Worm (Caenorhabditis elegans): ENCODE measurements around the gene C12D12.3.

Gene C12D12.3

DNA sequence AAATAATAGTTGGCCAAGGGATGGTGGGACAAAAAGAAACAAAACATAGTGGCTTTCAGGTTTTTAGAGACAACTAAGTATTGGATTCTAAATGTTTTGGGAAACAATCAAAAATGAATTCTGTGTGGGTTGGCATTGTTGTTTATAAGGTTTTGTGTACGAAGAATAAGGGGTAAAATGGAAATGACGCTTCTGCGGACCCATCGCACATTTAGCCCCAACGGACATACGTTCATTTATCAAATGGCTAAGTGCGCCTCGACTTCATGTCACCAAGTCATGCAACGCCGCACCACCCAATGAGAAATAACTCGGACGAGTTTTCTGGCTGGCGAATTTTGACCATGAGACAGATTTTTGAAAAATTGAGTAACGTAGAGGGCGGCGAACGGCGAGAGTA, 18.8 kb upstream of the C12D12.3 start:
- TF ChIP-seq unc-62 (GFP tag; optimal IDR thresholded peaks at IDR 0.05), result no peak

DNA sequence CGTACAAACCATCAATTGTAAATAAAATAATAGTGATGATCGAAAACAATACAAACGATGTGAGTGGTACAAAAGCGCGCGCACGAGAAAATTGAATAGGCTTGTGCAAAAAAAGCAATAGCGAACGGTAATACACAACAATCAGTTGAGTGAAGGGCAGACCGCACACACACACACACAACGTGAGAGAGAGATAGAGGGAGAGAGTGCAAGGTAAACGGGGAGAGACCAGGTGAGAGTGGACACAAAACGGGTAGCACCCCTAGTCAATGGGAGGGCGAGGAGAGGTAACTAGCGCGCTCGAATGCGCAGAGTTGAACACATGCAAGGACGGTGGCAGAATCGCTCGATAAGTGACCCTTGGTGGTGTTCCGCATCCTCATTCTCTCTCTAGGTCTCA, 16.9 kb upstream of the C12D12.3 start:
- no peak for TF ChIP-seq unc-62 (GFP tag; optimal IDR thresholded peaks at IDR 0.05)

ce11 chrX:3473793-3474192, 15.3 kb upstream of the C12D12.3 start:
- no peak for TF ChIP-seq unc-62 (GFP tag; optimal IDR thresholded peaks at IDR 0.05)

DNA sequence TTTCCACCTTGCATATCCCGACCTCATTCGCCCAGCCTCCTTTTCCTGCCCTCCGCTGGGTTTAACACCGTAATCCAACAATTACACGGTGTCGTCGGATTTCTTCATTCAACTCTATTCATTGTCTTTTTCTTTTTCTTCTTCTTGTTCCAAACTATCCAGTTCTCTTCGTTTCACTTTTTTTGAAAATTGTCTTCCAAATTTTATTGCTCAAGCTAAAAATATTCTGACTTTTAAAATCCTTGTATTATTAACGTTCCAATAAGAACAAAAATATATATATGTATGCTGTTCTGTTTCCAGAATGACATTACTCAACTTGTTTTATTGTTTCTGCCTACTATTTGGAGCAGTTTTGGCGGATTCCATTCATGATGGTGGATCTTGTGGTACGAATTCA, 9.1 kb upstream of the C12D12.3 start, which contains the start of gene wrt-6:
wrt-6 (plus strand) TSS at position 301 of the 400 bp plus-strand sequence.
- no peak for TF ChIP-seq unc-62 (GFP tag; optimal IDR thresholded peaks at IDR 0.05)

DNA sequence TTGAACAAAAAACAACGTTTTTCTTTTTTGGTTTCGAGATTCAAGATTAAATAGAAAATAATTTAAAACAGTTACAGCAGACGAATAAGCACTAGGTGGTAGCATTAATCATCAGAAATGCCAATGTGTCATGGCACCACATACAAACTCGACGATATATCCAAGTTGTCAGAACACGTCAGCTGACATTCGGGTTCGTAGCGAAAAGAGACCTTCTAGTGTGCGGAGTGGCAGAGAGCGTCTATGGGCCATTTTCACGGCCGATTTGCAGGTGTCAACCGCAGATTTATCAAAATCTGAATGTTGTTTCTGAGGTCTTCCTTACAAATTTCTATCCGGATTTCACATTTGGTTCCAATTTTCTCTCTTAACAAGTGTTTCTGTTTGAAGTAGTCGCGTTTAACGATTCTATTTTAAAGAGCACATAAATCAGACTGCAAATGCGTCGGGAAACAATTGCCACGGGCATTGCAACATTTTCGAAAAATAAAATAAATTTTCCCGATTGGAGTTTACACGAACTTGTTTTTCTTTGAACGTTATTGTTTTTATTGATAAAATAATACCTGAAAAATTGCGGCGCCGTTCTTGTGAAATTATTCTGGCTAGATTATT, 912 bp upstream of the C12D12.3 start:
- no peak for TF ChIP-seq unc-62 (GFP tag; optimal IDR thresholded peaks at IDR 0.05)

ce11 chrX:3492431-3492830, 3.3 kb downstream of the C12D12.3 start:
- TF ChIP-seq unc-62 (GFP tag; optimal IDR thresholded peaks at IDR 0.05), result no peak

- TF ChIP-seq unc-62 (GFP tag; optimal IDR thresholded peaks at IDR 0.05), result no peak
Observed at ce11 chrX:3494634-3495033, 5.5 kb downstream of the C12D12.3 start.

ce11 chrX:3495776-3496175, 6.7 kb downstream of the C12D12.3 start, which contains the start of gene glt-1:
TSS of gene glt-1 (plus strand) at chrX:3496026.
- TF ChIP-seq unc-62 (GFP tag; optimal IDR thresholded peaks at IDR 0.05), result no peak

DNA sequence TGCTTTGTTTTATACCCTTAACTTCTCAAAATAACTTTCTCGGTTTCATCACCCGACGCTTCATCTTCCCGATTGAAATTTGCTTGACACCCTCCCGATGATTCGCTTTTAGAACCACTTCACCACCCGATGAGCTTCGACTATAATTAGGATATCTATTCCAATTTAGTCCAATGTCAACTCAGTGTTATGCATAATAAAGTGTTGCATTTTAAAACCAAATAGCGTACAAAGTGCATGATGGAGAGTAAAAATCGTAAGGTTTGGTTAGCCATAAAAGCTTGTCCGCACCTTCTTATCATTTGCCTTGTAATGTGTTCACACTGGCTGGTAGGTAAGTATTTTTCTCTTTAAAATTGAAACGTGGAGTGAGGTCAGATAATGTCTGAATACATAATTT, 9.9 kb downstream of the C12D12.3 start, which contains the start of gene C12D12.1:
C12D12.1 (plus strand) TSS at position 301 of the 400 bp plus-strand sequence.
- no peak for TF ChIP-seq unc-62 (GFP tag; optimal IDR thresholded peaks at IDR 0.05)

ce11 chrX:3499867-3500266, 10.8 kb downstream of the C12D12.3 start:
- TF ChIP-seq unc-62 (GFP tag; optimal IDR thresholded peaks at IDR 0.05), result no peak

DNA sequence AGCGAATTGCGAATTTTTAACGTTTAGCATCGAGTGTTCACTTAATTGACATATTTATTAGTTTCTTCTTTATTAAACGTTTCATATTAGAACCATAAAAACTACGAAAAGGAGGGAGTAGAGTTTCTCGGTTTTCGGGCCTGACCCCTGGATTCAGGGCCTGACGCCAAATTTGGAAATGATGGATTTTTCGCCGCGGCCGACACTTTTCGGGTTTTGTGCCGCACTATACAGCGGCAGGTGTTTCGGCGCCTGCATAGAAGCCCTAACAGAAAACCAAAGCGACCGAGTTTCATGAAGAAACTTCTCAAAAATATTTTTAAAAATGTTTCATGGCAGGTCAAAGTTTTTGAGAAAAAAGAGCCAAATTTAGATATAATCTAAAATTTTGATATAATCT, 11.3 kb downstream of the C12D12.3 start:
- TF ChIP-seq unc-62 (GFP tag; optimal IDR thresholded peaks at IDR 0.05), result no peak

DNA sequence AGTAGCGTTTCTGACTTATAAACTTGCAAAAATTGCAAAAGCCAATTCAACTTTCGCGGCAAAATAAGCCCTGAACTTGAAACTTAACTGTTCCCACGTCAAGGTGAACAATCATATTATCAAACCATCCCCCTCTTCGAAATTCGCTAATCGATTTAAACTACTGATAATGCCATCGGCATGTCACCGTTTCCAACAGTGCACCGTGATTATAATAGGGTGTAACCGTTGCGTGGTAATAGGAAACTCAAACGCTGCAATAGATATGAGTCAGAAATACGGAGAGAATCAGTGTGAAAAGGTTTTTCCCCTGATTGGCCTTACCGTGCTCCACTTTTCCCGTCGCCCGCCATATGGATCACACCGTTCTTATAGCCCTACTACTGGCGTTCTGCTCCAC, 11.8 kb downstream of the C12D12.3 start:
- TF ChIP-seq unc-62 (GFP tag; optimal IDR thresholded peaks at IDR 0.05), result no peak

- no peak for TF ChIP-seq unc-62 (GFP tag; optimal IDR thresholded peaks at IDR 0.05)
Observed at ce11 chrX:3503025-3503424, 13.9 kb downstream of the C12D12.3 start.

ce11 chrX:3505062-3505461, 16.0 kb downstream of the C12D12.3 start:
- no peak for TF ChIP-seq unc-62 (GFP tag; optimal IDR thresholded peaks at IDR 0.05)

DNA sequence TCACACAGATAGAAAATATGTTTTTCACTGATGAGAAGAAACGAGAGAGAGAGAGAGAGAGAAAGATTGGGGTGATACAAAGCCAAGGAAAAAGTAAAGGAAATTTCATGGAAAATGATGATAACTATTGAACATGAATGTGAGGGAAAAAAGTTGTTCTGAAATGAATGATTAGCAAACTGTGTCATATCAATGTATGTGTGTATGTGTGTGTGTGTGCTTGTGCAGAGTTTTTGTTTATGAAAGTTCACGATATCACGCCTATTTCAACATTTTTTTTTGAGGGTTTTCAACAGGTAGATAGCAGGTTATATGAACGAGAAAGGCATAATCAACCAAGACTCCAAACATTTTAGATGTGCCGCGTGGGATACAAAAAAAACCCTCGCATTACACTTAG, 17.5 kb downstream of the C12D12.3 start:
- TF ChIP-seq unc-62 (GFP tag; optimal IDR thresholded peaks at IDR 0.05), result no peak

DNA sequence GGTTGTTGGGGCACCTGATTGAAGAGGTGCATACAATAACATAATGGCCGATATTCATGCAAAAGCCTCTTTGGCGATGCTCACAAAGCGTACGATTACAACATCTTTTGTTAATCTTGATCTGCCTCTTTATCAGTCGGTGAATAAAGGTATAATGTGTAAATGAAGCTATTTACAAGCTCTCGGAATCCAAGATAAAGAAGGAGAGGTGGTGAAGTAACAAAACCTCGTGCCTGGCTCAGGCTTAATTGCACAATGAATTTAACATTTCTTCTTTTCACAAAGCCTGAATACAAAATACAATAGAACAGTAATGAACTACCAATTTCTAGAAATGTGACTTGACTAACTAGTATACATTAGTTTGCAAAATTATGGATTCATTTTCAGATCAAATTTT, 18.1 kb downstream of the C12D12.3 start:
- no peak for TF ChIP-seq unc-62 (GFP tag; optimal IDR thresholded peaks at IDR 0.05)

- TF ChIP-seq unc-62 (GFP tag; optimal IDR thresholded peaks at IDR 0.05), result no peak
Observed at ce11 chrX:3508906-3509305, 19.8 kb downstream of the C12D12.3 start, which contains the start of gene sox-4. TSS of gene sox-4 (minus strand) at chrX:3509006.

DNA sequence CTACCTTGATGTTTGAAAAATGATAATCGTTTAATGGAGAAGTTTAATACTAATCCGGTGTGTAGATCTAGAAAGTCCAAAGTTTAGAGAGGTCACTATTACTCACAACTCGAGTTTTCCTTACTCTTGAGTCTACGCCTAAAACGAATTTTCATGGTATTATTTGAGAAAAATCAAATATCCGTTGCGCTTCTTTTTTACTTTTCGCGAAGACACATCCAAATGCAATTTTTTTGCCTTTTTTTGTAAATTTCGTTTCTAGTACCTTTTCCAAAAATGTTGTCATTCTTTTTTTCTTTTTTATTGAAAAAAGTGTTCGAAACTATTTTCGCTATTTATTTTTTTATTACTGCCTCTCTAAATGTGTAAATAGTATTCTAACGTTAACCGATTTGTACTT, 24.6 kb downstream of the C12D12.3 start:
- no peak for TF ChIP-seq unc-62 (GFP tag; optimal IDR thresholded peaks at IDR 0.05)
